Worm (Caenorhabditis elegans): Measurements from ENCODE around the gene F09F7.5.

DNA sequence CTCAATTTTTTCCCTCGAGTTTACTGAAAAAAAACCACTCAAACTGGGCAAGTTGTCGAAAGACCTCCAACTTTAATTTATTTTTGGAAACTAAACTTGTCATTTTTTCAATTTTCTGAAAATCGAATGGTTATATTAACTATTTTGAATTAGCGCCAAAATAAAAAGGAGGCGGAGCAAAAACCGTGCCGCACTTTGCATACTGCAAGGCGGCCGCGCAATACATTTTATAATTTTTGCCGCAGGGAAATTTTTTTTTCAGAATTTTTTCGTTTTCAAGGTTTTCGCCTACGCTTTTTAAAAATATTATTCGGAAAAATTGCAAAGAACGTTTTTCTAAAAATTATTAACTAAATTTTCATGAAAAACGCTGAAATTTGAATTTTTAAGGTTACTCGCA, 43.1 kb upstream of the F09F7.5 start:
- TF ChIP-seq pha-4 (tag; optimal IDR thresholded peaks at IDR 0.05) (no peak), pag-3 (tag; optimal IDR thresholded peaks at IDR 0.05; ENCODE audit: borderline replicate concordance) (no peak), hlh-30 (tag; optimal IDR thresholded peaks at IDR 0.05; ENCODE audit: insufficient read depth) (no peak), dmd-4 (tag; optimal IDR thresholded peaks at IDR 0.05; ENCODE audit: borderline replicate concordance) (no peak), fkh-10 (GFP tag; optimal IDR thresholded peaks at IDR 0.05) (no peak), syd-9 (tag; optimal IDR thresholded peaks at IDR 0.05) (no peak), nfya-1 (tag; optimal IDR thresholded peaks at IDR 0.05) (no peak), F13H6.1 (tag; optimal IDR thresholded peaks at IDR 0.05) (no peak), tbx-7 (tag; optimal IDR thresholded peaks at IDR 0.05) (no peak), ceh-6 (GFP tag; optimal IDR thresholded peaks at IDR 0.05) (no peak)

All from whole organism, late embryonic.